ENCODE assay signal across 5 worm cellular contexts in genomic region chrX:8565810-8566416, ce11.
TF ChIP-seq lines count a peak whose summit lies in the region.

No protein-coding gene starts in this region.

TF ChIP-seq in whole organism, L1 larva, 84 proteins besides CTCF, POLR2A, EP300 and RAD21:
- TF ChIP-seq jun-1 (tag; optimal IDR thresholded peaks at IDR 0.05; lab: Kevin White, UChicago) (no peak), fkh-4 (tag; optimal IDR thresholded peaks at IDR 0.05; lab: Kevin White, UChicago; ENCODE audit: borderline replicate concordance) (no peak), ceh-82 (tag; optimal IDR thresholded peaks at IDR 0.05; lab: Kevin White, UChicago) (peak in 1 of 3 experiments; percentile 6), nhr-71 (tag; optimal IDR thresholded peaks at IDR 0.05; lab: Kevin White, UChicago) (no peak), nhr-20 (tag; optimal IDR thresholded peaks at IDR 0.05; lab: Kevin White, UChicago) (no peak), Y116A8C.19 (tag; optimal IDR thresholded peaks at IDR 0.05; lab: Kevin White, UChicago; ENCODE audit: borderline replicate concordance) (no peak), ceh-88 (GFP tag; IDR thresholded peaks at IDR 0.05; lab: Robert Waterston, UW) (no peak), ceh-63 (GFP tag; optimal IDR thresholded peaks at IDR 0.05; lab: Kevin White, UChicago) (no peak), C16A3.4 (tag; optimal IDR thresholded peaks at IDR 0.05; lab: Kevin White, UChicago) (no peak), blmp-1 (tag; optimal IDR thresholded peaks at IDR 0.05; lab: Kevin White, UChicago) (peak; percentile 89), ztf-4 (tag; optimal IDR thresholded peaks at IDR 0.05; lab: Kevin White, UChicago) (peak; percentile 15), lin-14 (GFP tag; optimal IDR thresholded peaks at IDR 0.05; lab: Kevin White, UChicago) (peak; percentile 56), skn-1 (tag; optimal IDR thresholded peaks at IDR 0.05; lab: Kevin White, UChicago) (no peak), snu-23 (GFP tag; optimal IDR thresholded peaks at IDR 0.05; lab: Kevin White, UChicago) (peak; percentile 1)

TF ChIP-seq in whole organism, L3 larva, 47 proteins besides CTCF, POLR2A, EP300 and RAD21 (continues in another document):
- no peak for TF ChIP-seq ceh-82 (tag; optimal IDR thresholded peaks at IDR 0.05; lab: Kevin White, UChicago)
- no peak for TF ChIP-seq fos-1 (tag; optimal IDR thresholded peaks at IDR 0.05; lab: Kevin White, UChicago)
- TF ChIP-seq skn-1 (tag; optimal IDR thresholded peaks at IDR 0.05; lab: Kevin White, UChicago): no peak
- no peak for TF ChIP-seq nhr-11 (tag; optimal IDR thresholded peaks at IDR 0.05; lab: Kevin White, UChicago)
- peak; percentile 67 for TF ChIP-seq lin-39 (tag; optimal IDR thresholded peaks at IDR 0.05; lab: Kevin White, UChicago)
- no peak for TF ChIP-seq unc-39 (tag; optimal IDR thresholded peaks at IDR 0.05; lab: Kevin White, UChicago)
- TF ChIP-seq nhr-23 (tag; optimal IDR thresholded peaks at IDR 0.05; lab: Kevin White, UChicago): peak; percentile 2
- no peak for TF ChIP-seq lsy-12 (tag; optimal IDR thresholded peaks at IDR 0.05; lab: Kevin White, UChicago)
- TF ChIP-seq zag-1 (tag; optimal IDR thresholded peaks at IDR 0.05; lab: Kevin White, UChicago): no peak
- no peak for TF ChIP-seq nhr-28 (tag; optimal IDR thresholded peaks at IDR 0.05; lab: Kevin White, UChicago)
- TF ChIP-seq ZK546.5 (tag; optimal IDR thresholded peaks at IDR 0.05; lab: Kevin White, UChicago): no peak
- no peak for TF ChIP-seq ztf-4 (tag; optimal IDR thresholded peaks at IDR 0.05; lab: Kevin White, UChicago)
- TF ChIP-seq ceh-28 (tag; optimal IDR thresholded peaks at IDR 0.05; lab: Kevin White, UChicago): no peak
- TF ChIP-seq nfya-1 (tag; optimal IDR thresholded peaks at IDR 0.05; lab: Kevin White, UChicago; ENCODE audit: insufficient read depth): peak; percentile 84
- TF ChIP-seq sea-2 (GFP tag; optimal IDR thresholded peaks at IDR 0.05; lab: Kevin White, UChicago): peak; percentile 4
- no peak for TF ChIP-seq nhr-67 (tag; optimal IDR thresholded peaks at IDR 0.05; lab: Kevin White, UChicago)
- no peak for TF ChIP-seq aly-2 (tag; optimal IDR thresholded peaks at IDR 0.05; lab: Kevin White, UChicago)
- TF ChIP-seq hmg-11 (tag; optimal IDR thresholded peaks at IDR 0.05; lab: Kevin White, UChicago): peak; percentile 44
- TF ChIP-seq nhr-77 (tag; optimal IDR thresholded peaks at IDR 0.05; lab: Kevin White, UChicago): no peak
- TF ChIP-seq elt-1 (tag; optimal IDR thresholded peaks at IDR 0.05; lab: Kevin White, UChicago): no peak
- no peak for TF ChIP-seq elt-2 (tag; optimal IDR thresholded peaks at IDR 0.05; lab: Kevin White, UChicago)

TF ChIP-seq in whole organism, early embryonic, 17 proteins besides CTCF, POLR2A, EP300 and RAD21:
- TF ChIP-seq flt-1 (GFP tag; IDR thresholded peaks at IDR 0.05; lab: Robert Waterston, UW): no peak
- no peak for TF ChIP-seq ama-1 (optimal IDR thresholded peaks at IDR 0.05; lab: Kevin White, UChicago)
- TF ChIP-seq hmg-4 (GFP tag; optimal IDR thresholded peaks at IDR 0.05; lab: Kevin White, UChicago): peak; percentile 59
- TF ChIP-seq sea-1 (GFP tag; conservative IDR thresholded peaks at IDR 0.05; lab: Robert Waterston, UW): no peak
- peak; percentile 21 for TF ChIP-seq F13C5.2 (tag; optimal IDR thresholded peaks at IDR 0.05; lab: Kevin White, UChicago)
- TF ChIP-seq B0310.2 (tag; optimal IDR thresholded peaks at IDR 0.05; lab: Kevin White, UChicago): no peak
TF ChIP-seq in whole organism, early embryonic: peak in this region for 2.

TF ChIP-seq in whole organism, midembryonic, 9 proteins besides CTCF, POLR2A, EP300 and RAD21:
- TF ChIP-seq ztf-23 (GFP tag; IDR thresholded peaks at IDR 0.05; lab: Robert Waterston, UW): 0 out of 2 replicates have a peak, but pooled peaks have one; percentile 31
- TF ChIP-seq ref-1 (GFP tag; conservative IDR thresholded peaks at IDR 0.05; lab: Robert Waterston, UW): no peak
TF ChIP-seq in whole organism, midembryonic: peak in this region for 1.

TF ChIP-seq in whole organism, young adult, 124 proteins besides CTCF, POLR2A, EP300 and RAD21:
- TF ChIP-seq sptf-2 (GFP tag; optimal IDR thresholded peaks at IDR 0.05; lab: Kevin White, UChicago) (no peak), madf-6 (GFP tag; IDR thresholded peaks at IDR 0.05; lab: Robert Waterston, UW) (no peak), nfyb-1 (GFP tag; IDR thresholded peaks at IDR 0.05; lab: Robert Waterston, UW) (0 out of 2 replicates have a peak, but pooled peaks have one; percentile 42)
